Worm (Caenorhabditis elegans) whole organism, L3 larva: ENCODE measurements around the gene srw-36.

Experiments used
- elt-3 ChIP-seq, 3 experiments: fragments of 150-350 bp in 1 of 3; sonication (generic microtip) in 2 of 3; optimal IDR thresholded peaks; 2 replicates in 2 of 3; 4 replicates in 1 of 3; lab custom pipeline; 2014 to 2017; ENCODE audit warnings: missing biosample characterization in 3 of 3, missing genetic modification characterization in 3 of 3
- nhr-77 ChIP-seq: fragments of 150-350 bp; optimal IDR thresholded peaks from 2 replicates; lab custom pipeline; 2014; ENCODE audit warnings: missing biosample characterization, missing genetic modification characterization
- snpc-4 ChIP-seq: fragments of 150-350 bp; optimal IDR thresholded peaks from 2 replicates; lab custom pipeline; 2014; ENCODE audit warnings: missing biosample characterization, missing genetic modification characterization
- ztf-11 ChIP-seq: fragments of 150-350 bp; optimal IDR thresholded peaks from 2 replicates; lab custom pipeline; 2014; ENCODE audit warnings: missing biosample characterization, missing genetic modification characterization

ce11 chrV:16693732-16694131 lies 10.7 kb downstream of the srw-36 start, which contains the start of gene srw-42:
- TF ChIP-seq ztf-11, result no peak
- TF ChIP-seq elt-3 (tag; optimal IDR thresholded peaks at IDR 0.05; lab: Kevin White, UChicago), result no peak
- no peak for TF ChIP-seq nhr-77 (tag; lab: Kevin White, UChicago)
- TF ChIP-seq snpc-4 (tag; lab: Kevin White, UChicago), result no peak
